Worm (Caenorhabditis elegans): ENCODE measurements around the gene Y46G5A.28.

Gene Y46G5A.28

ce11 chrII:12879758-12880157 lies 29.5 kb downstream of the Y46G5A.28 start:
- TF ChIP-seq elt-2 (tag; optimal IDR thresholded peaks at IDR 0.05) (peak; percentile 89), pqm-1 (tag; optimal IDR thresholded peaks at IDR 0.05) (peak; percentile 17), egl-27 (tag; optimal IDR thresholded peaks at IDR 0.05) (no peak)

ce11 chrII:12880406-12880805 lies 30.2 kb downstream of the Y46G5A.28 start, which contains the start of gene F35C5.1:
Gene F35C5.1 (plus strand): TSS chrII:12880804.
- TF ChIP-seq nhr-23 (tag; optimal IDR thresholded peaks at IDR 0.05) (no peak), snpc-4 (tag; optimal IDR thresholded peaks at IDR 0.05) (no peak), lin-39 (tag; optimal IDR thresholded peaks at IDR 0.05) (no peak), unc-39 (tag; optimal IDR thresholded peaks at IDR 0.05) (no peak), ceh-9 (tag; optimal IDR thresholded peaks at IDR 0.05) (no peak)

ce11 chrII:12884972-12885371 lies 34.7 kb downstream of the Y46G5A.28 start, which contains the start of gene sra-14:
Gene sra-14 (plus strand): TSS chrII:12885272.
- no peak for TF ChIP-seq nhr-67 (tag; optimal IDR thresholded peaks at IDR 0.05)
- TF ChIP-seq ceh-16 (tag; optimal IDR thresholded peaks at IDR 0.05): no peak
- TF ChIP-seq jun-1 (tag; optimal IDR thresholded peaks at IDR 0.05): no peak
- no peak for TF ChIP-seq R02D3.7 (tag; optimal IDR thresholded peaks at IDR 0.05)
- TF ChIP-seq ama-1 (optimal IDR thresholded peaks at IDR 0.05): no peak

ce11 chrII:12888471-12888870 lies 38.2 kb downstream of the Y46G5A.28 start, which contains the start of gene F35C5.3:
Gene F35C5.3 (plus strand): TSS chrII:12888771.
- TF ChIP-seq sea-2 (GFP tag; optimal IDR thresholded peaks at IDR 0.05): no peak

ce11 chrII:12892407-12892806 lies 42.2 kb downstream of the Y46G5A.28 start:
- peak; percentile 26 for TF ChIP-seq jun-1 (tag; optimal IDR thresholded peaks at IDR 0.05)
- TF ChIP-seq elt-2 (tag; optimal IDR thresholded peaks at IDR 0.05): peak; percentile 57
- no peak for TF ChIP-seq nhr-28 (tag; optimal IDR thresholded peaks at IDR 0.05)
- no peak for TF ChIP-seq aly-2 (tag; optimal IDR thresholded peaks at IDR 0.05)
- peak; percentile 18 for TF ChIP-seq pqm-1 (tag; optimal IDR thresholded peaks at IDR 0.05)

ce11 chrII:12895078-12895670 lies 44.9 kb downstream of the Y46G5A.28 start, which contains the start of the genes clec-62 and clec-63:
Gene clec-62 (minus strand): TSS chrII:12895128.
Gene clec-63 (plus strand): TSS chrII:12895638.
- peak; percentile 39 for TF ChIP-seq pha-4 (tag; optimal IDR thresholded peaks at IDR 0.05)
- no peak for TF ChIP-seq fkh-10 (GFP tag; optimal IDR thresholded peaks at IDR 0.05)
- TF ChIP-seq jun-1 (tag; optimal IDR thresholded peaks at IDR 0.05): peak; percentile 30
- TF ChIP-seq nhr-43 (tag; optimal IDR thresholded peaks at IDR 0.05; ENCODE audit: poor library complexity, severe bottlenecking): no peak
- TF ChIP-seq pqm-1 (tag; optimal IDR thresholded peaks at IDR 0.05): peak; percentile 72
- TF ChIP-seq elt-2 (tag; optimal IDR thresholded peaks at IDR 0.05): peak; percentile 96

ce11 chrII:12896666-12897065 lies 46.4 kb downstream of the Y46G5A.28 start:
- no peak for TF ChIP-seq elt-2 (tag; optimal IDR thresholded peaks at IDR 0.05)
- no peak for TF ChIP-seq fkh-10 (GFP tag; optimal IDR thresholded peaks at IDR 0.05)
- TF ChIP-seq nhr-237 (tag; optimal IDR thresholded peaks at IDR 0.05): no peak
- TF ChIP-seq fos-1 (tag; optimal IDR thresholded peaks at IDR 0.05): no peak
- TF ChIP-seq hmg-11 (tag; optimal IDR thresholded peaks at IDR 0.05): no peak
- no peak for TF ChIP-seq ama-1 (optimal IDR thresholded peaks at IDR 0.05)
- TF ChIP-seq nhr-76 (tag; optimal IDR thresholded peaks at IDR 0.05): no peak
- no peak for TF ChIP-seq nhr-67 (tag; optimal IDR thresholded peaks at IDR 0.05)
- no peak for TF ChIP-seq unc-62 (GFP tag; optimal IDR thresholded peaks at IDR 0.05)
- no peak for TF ChIP-seq R02D3.7 (tag; optimal IDR thresholded peaks at IDR 0.05)
- no peak for TF ChIP-seq lin-15B (tag; optimal IDR thresholded peaks at IDR 0.05)

ce11 chrII:12897361-12897760 lies 47.1 kb downstream of the Y46G5A.28 start:
- TF ChIP-seq ama-1 (optimal IDR thresholded peaks at IDR 0.05) (no peak), nhr-28 (tag; optimal IDR thresholded peaks at IDR 0.05) (no peak), zag-1 (tag; optimal IDR thresholded peaks at IDR 0.05) (no peak), nhr-11 (tag; optimal IDR thresholded peaks at IDR 0.05) (no peak)

Data from whole organism, L3 larva.